Worm (Caenorhabditis elegans): Measurements from ENCODE around the gene C07H4.1.

DNA sequence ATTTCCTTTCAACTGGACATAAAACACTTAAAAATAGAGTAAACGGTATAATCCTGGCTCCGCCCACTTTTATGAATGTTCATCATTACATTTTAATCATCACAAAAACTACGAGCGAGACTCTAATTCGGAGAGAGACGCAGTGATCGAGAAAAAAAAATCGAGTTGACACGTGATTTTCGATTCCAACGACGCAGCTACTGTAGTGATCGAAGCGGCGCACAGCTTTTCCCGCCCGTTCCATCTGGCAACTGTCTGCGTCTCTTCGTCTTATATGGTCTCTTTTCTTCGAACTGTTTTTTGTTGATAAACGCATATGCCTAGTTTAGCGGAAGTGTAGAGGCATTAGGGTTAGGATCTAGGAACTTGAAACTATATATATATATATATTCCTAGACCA is 20.3 kb upstream of the C07H4.1 start:
- no peak for TF ChIP-seq nhr-25 (tag; optimal IDR thresholded peaks at IDR 0.05; ENCODE audit: borderline replicate concordance, insufficient read depth)
- TF ChIP-seq skn-1 (tag; optimal IDR thresholded peaks at IDR 0.05): no peak
- peak; percentile 95 for TF ChIP-seq nhr-28 (tag; optimal IDR thresholded peaks at IDR 0.05)

Measured in whole organism, L4 larva.